Fruit fly (Drosophila melanogaster) whole organism, prepupa: Measurements from ENCODE around the gene CG4951.

Experiments used
- CG11294 ChIP-seq: fragments of 200-800 bp; sonication (Bioruptor generic); IDR thresholded peaks from 2 replicates; pipeline ENCODE4 v1.3.6; 2022; ENCODE audit warnings: missing biosample characterization, missing genetic modification characterization
- CG11762 ChIP-seq: fragments of 200-800 bp; sonication (Bioruptor generic); optimal IDR thresholded peaks from 3 replicates; lab custom pipeline; 2016; ENCODE audit warnings: missing biosample characterization, missing genetic modification characterization; ENCODE audit not compliant: insufficient read depth
- CG3032 ChIP-seq: fragments of 200-800 bp; optimal IDR thresholded peaks from 2 replicates; lab custom pipeline; 2019; ENCODE audit warnings: missing biosample characterization, mild to moderate bottlenecking, missing genetic modification characterization, moderate library complexity
- CG31627 ChIP-seq: fragments of 200-800 bp; sonication (Bioruptor generic); optimal IDR thresholded peaks from 3 replicates; lab custom pipeline; 2016; ENCODE audit warnings: missing biosample characterization, missing genetic modification characterization
- Gug ChIP-seq: fragments of 200-800 bp; sonication (Bioruptor generic); IDR thresholded peaks from 2 replicates; pipeline ENCODE4 v1.3.6; 2022; ENCODE audit warnings: missing biosample characterization, missing genetic modification characterization
- Hr39 ChIP-seq: fragments of 200-800 bp; sonication (Bioruptor generic); optimal IDR thresholded peaks from 2 replicates; lab custom pipeline; 2016; ENCODE audit warnings: missing biosample characterization, missing genetic modification characterization
- salr ChIP-seq, 2 experiments: fragments of 200-800 bp; sonication (Bioruptor generic); optimal IDR thresholded peaks; 3 replicates each; lab custom pipeline; 2016 to 2018; ENCODE audit warnings: missing biosample characterization in 2 of 2, missing genetic modification characterization in 2 of 2, mild to moderate bottlenecking in 1 of 2
- spab ChIP-seq: fragments of 200-800 bp; sonication (Bioruptor generic); optimal IDR thresholded peaks from 2 replicates; lab custom pipeline; 2017; ENCODE audit warnings: missing biosample characterization, mild to moderate bottlenecking, missing genetic modification characterization, missing genetic modification reagents

- TF ChIP-seq CG31627 (GFP tag; lab: Kevin White, UChicago): no peak
- no peak for TF ChIP-seq CG11294 (GFP tag; lab: Robert Waterston, UW)
- TF ChIP-seq Gug (GFP tag; lab: Robert Waterston, UW): no peak
- no peak for TF ChIP-seq salr (GFP tag; optimal IDR thresholded peaks at IDR 0.05; lab: Kevin White, UChicago)
- no peak for TF ChIP-seq Hr39 (GFP tag; lab: Kevin White, UChicago)
- TF ChIP-seq spab (GFP tag; lab: Kevin White, UChicago): no peak
- TF ChIP-seq CG11762: no peak
- no peak for TF ChIP-seq CG3032 (tag; lab: Kevin White, UChicago)
These were observed 4.1 kb upstream of the CG4951 start for dm6 chr3R:27957967-27958366.
